Fruit fly (Drosophila melanogaster) S2 (cell line): ENCODE data around the gene Rilpl.

Experiments
- CG8478 ChIP-seq: fragments of >200 bp; optimal IDR thresholded peaks from 2 replicates; lab custom pipeline; 2018
- CTCF ChIP-seq, 2 experiments: fragments of >200 bp; optimal IDR thresholded peaks; 2 replicates each; lab custom pipeline; 2018

dm6 chrX:1368949-1369348 lies 23.9 kb upstream of the Rilpl start, which contains the start of gene CG14770:
- TF ChIP-seq CTCF (optimal IDR thresholded peaks at IDR 0.05; lab: Kevin White, UChicago) (no peak), CG8478 (lab: Kevin White, UChicago) (no peak)
